Worm (Caenorhabditis elegans) whole organism, midembryonic: ENCODE data around the gene F26G1.1.
A peak's percentile ranks its signal among the peaks of the same experiment; 100 is the strongest.

ENCODE experiments used
- T22C8.4 ChIP-seq: fragments of 200-800 bp; sonication (Bioruptor generic); IDR thresholded peaks from 2 replicates; pipeline ENCODE4 v1.3.6; 2022; ENCODE audit warnings: missing genetic modification characterization, missing compliant biosample characterization
- cog-1 ChIP-seq: sonication (generic microtip); optimal IDR thresholded peaks from 2 replicates; lab custom pipeline; 2016; ENCODE audit warnings: missing genetic modification characterization, missing compliant biosample characterization
- flt-1 ChIP-seq: fragments of 200-800 bp; sonication (Bioruptor generic); IDR thresholded peaks from 2 replicates; pipeline ENCODE4 v1.3.6; 2022; ENCODE audit warnings: missing genetic modification characterization, missing compliant biosample characterization
- klf-2 ChIP-seq: fragments of 200-800 bp; sonication (Bioruptor generic); conservative IDR thresholded peaks from 2 replicates; pipeline ENCODE4 v1.3.6; 2022; ENCODE audit warnings: missing genetic modification reagents, missing genetic modification characterization, missing compliant biosample characterization
- med-1 ChIP-seq: sonication (generic microtip); optimal IDR thresholded peaks from 2 replicates; lab custom pipeline; 2017; ENCODE audit warnings: missing genetic modification characterization, mild to moderate bottlenecking, missing compliant biosample characterization, antibody characterized with exemption, missing genetic modification reagents; ENCODE audit not compliant: insufficient read depth
- ref-1 ChIP-seq: fragments of 200-800 bp; sonication (Bioruptor generic); conservative IDR thresholded peaks from 2 replicates; pipeline ENCODE4 v1.3.6; 2022; ENCODE audit warnings: missing genetic modification reagents, missing genetic modification characterization, missing compliant biosample characterization
- tab-1 ChIP-seq: fragments of 200-800 bp; sonication (Bioruptor generic); IDR thresholded peaks from 2 replicates; pipeline ENCODE4 v1.3.6; 2022; ENCODE audit warnings: missing genetic modification characterization, missing compliant biosample characterization
- ztf-23 ChIP-seq: fragments of 200-800 bp; sonication (Bioruptor generic); IDR thresholded peaks from 2 replicates; pipeline ENCODE4 v1.3.6; 2022; ENCODE audit warnings: missing genetic modification reagents, missing genetic modification characterization, missing compliant biosample characterization
- ztf-29 ChIP-seq: fragments of 200-800 bp; sonication (Bioruptor generic); IDR thresholded peaks from 2 replicates; pipeline ENCODE4 v1.3.6; 2022; ENCODE audit warnings: missing genetic modification reagents, missing genetic modification characterization, missing compliant biosample characterization

F26G1.1 gene

ce11 chrII:4772441-4772840 is 19.0 kb upstream of the F26G1.1 start:
- no peak for TF ChIP-seq ztf-23 (GFP tag; lab: Robert Waterston, UW)

DNA sequence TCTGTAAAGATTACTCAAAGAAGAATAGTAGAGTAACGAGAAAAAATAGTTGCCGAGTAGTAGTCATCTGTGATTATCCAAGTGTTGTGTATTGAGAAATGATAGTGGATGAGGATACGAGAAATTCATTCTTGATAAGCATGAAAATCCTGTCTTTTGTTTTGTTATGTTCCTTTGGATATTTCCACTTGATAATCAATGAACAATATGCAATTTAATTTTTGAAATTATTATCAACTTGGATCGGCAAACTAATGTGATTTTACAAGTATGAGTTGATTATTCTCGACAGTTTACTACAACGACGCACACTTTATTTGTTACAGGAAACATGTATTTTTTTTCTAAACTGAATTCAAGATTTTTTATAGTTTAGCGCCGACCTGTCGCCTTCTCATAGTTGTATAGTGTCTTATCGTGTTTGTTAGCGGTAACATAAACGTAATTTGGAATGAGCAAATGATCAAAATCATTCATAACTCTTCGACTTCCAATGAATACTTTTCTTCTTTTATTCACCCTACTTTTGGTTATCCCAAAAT is 17.5 kb upstream of the F26G1.1 start, which contains the start of the genes F26G1.9 and F26G1.10:
TSS of gene F26G1.9 (minus strand) at position 101 of the 542 bp plus-strand sequence.
TSS of gene F26G1.10 (plus strand) at position 492 of the 542 bp plus-strand sequence.
- no peak for TF ChIP-seq klf-2 (GFP tag; lab: Robert Waterston, UW)
- no peak for TF ChIP-seq tab-1 (GFP tag; lab: Robert Waterston, UW)
- TF ChIP-seq ref-1 (GFP tag; lab: Robert Waterston, UW) = no peak
- TF ChIP-seq med-1 (GFP tag; lab: Kevin White, UChicago) = no peak
- no peak for TF ChIP-seq ztf-29 (GFP tag; lab: Robert Waterston, UW)
- no peak for TF ChIP-seq flt-1 (GFP tag; lab: Robert Waterston, UW)
- TF ChIP-seq cog-1 (tag; lab: Kevin White, UChicago) = no peak
- no peak for TF ChIP-seq ztf-23 (GFP tag; lab: Robert Waterston, UW)
- TF ChIP-seq T22C8.4 (GFP tag; lab: Robert Waterston, UW) = no peak

ce11 chrII:4775802-4776201 is 15.6 kb upstream of the F26G1.1 start:
- no peak for TF ChIP-seq med-1 (GFP tag; lab: Kevin White, UChicago)

- TF ChIP-seq flt-1 (GFP tag; lab: Robert Waterston, UW) (no peak), T22C8.4 (GFP tag; lab: Robert Waterston, UW) (no peak), ztf-29 (GFP tag; lab: Robert Waterston, UW) (no peak), ztf-23 (GFP tag; lab: Robert Waterston, UW) (no peak), ref-1 (GFP tag; lab: Robert Waterston, UW) (no peak), klf-2 (GFP tag; lab: Robert Waterston, UW) (no peak), med-1 (GFP tag; lab: Kevin White, UChicago) (no peak), tab-1 (GFP tag; lab: Robert Waterston, UW) (no peak), cog-1 (tag; lab: Kevin White, UChicago) (no peak)
Observed at ce11 chrII:4776933-4777332, 14.5 kb upstream of the F26G1.1 start, which contains the start of gene F26G1.11. TSS of gene F26G1.11 (plus strand) at chrII:4777137.

- no peak for TF ChIP-seq ref-1 (GFP tag; lab: Robert Waterston, UW)
- no peak for TF ChIP-seq tab-1 (GFP tag; lab: Robert Waterston, UW)
- no peak for TF ChIP-seq cog-1 (tag; lab: Kevin White, UChicago)
- no peak for TF ChIP-seq T22C8.4 (GFP tag; lab: Robert Waterston, UW)
- TF ChIP-seq klf-2 (GFP tag; lab: Robert Waterston, UW) = no peak
- TF ChIP-seq flt-1 (GFP tag; lab: Robert Waterston, UW) = no peak
- no peak for TF ChIP-seq ztf-23 (GFP tag; lab: Robert Waterston, UW)
- TF ChIP-seq ztf-29 (GFP tag; lab: Robert Waterston, UW) = no peak
- TF ChIP-seq med-1 (GFP tag; lab: Kevin White, UChicago) = no peak
Observed at ce11 chrII:4779753-4780152, 11.7 kb upstream of the F26G1.1 start.

- TF ChIP-seq ref-1 (GFP tag; lab: Robert Waterston, UW) (no peak), ztf-23 (GFP tag; lab: Robert Waterston, UW) (no peak), T22C8.4 (GFP tag; lab: Robert Waterston, UW) (no peak), med-1 (GFP tag; lab: Kevin White, UChicago) (no peak), klf-2 (GFP tag; lab: Robert Waterston, UW) (no peak), flt-1 (GFP tag; lab: Robert Waterston, UW) (no peak), tab-1 (GFP tag; lab: Robert Waterston, UW) (no peak), cog-1 (tag; lab: Kevin White, UChicago) (no peak), ztf-29 (GFP tag; lab: Robert Waterston, UW) (no peak)
Observed at ce11 chrII:4784436-4784835, 7.0 kb upstream of the F26G1.1 start, which contains the start of gene nep-12. TSS of gene nep-12 (minus strand) at chrII:4784536.

DNA sequence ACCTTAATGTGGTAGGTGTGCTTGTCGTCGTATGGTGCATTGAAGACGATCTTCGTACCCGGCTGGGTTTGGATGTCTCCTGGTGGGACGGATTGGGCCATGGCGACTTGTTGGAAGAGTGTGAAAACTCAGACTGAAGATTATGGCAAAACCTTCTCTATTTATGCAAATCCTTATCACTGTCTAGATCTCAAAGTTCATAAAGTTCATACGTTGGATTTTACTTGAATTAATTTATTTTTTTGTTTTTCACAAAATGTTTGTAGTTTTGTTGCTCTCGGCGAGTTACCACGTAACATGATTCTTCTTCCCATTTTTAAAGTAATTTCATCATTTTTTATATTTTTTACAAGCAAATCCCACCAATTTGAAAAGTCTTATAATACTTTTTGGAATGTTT is 5.2 kb upstream of the F26G1.1 start, which contains the start of gene msp-3:
TSS of gene msp-3 (minus strand) at position 101 of the 400 bp plus-strand sequence.
- TF ChIP-seq tab-1 (GFP tag; lab: Robert Waterston, UW) (no peak), cog-1 (tag; lab: Kevin White, UChicago) (no peak), T22C8.4 (GFP tag; lab: Robert Waterston, UW) (no peak), med-1 (GFP tag; lab: Kevin White, UChicago) (no peak), ztf-23 (GFP tag; lab: Robert Waterston, UW) (no peak), ref-1 (GFP tag; lab: Robert Waterston, UW) (no peak), klf-2 (GFP tag; lab: Robert Waterston, UW) (no peak), flt-1 (GFP tag; lab: Robert Waterston, UW) (no peak)

- no peak for TF ChIP-seq klf-2 (GFP tag; lab: Robert Waterston, UW)
- TF ChIP-seq T22C8.4 (GFP tag; lab: Robert Waterston, UW) = no peak
- TF ChIP-seq cog-1 (tag; lab: Kevin White, UChicago) = no peak
- TF ChIP-seq ztf-23 (GFP tag; lab: Robert Waterston, UW) = no peak
Observed at ce11 chrII:4789835-4790343, 1.5 kb upstream of the F26G1.1 start, which contains the start of gene F26G1.15. TSS of gene F26G1.15 (plus strand) at chrII:4790293.

ce11 chrII:4790687-4791086 is 731 bp upstream of the F26G1.1 start:
- no peak for TF ChIP-seq ztf-29 (GFP tag; lab: Robert Waterston, UW)
- TF ChIP-seq flt-1 (GFP tag; lab: Robert Waterston, UW) = peak; percentile 25; the same call in 1 of the 2 replicates
